Fruit fly (Drosophila melanogaster): Measurements from ENCODE around the gene Polr1B.

- no peak for TF ChIP-seq pad (GFP tag; optimal IDR thresholded peaks at IDR 0.05)
- no peak for TF ChIP-seq CG7101 (tag; optimal IDR thresholded peaks at IDR 0.05)
- no peak for TF ChIP-seq bab1 (GFP tag; optimal IDR thresholded peaks at IDR 0.05)
- no peak for TF ChIP-seq kay (GFP tag; ENCODE audit: borderline replicate concordance)
- no peak for TF ChIP-seq Hr96 (GFP tag; optimal IDR thresholded peaks at IDR 0.05)
- TF ChIP-seq CG14711 (tag; optimal IDR thresholded peaks at IDR 0.05): no peak
- no peak for TF ChIP-seq CG7045 (GFP tag; optimal IDR thresholded peaks at IDR 0.05)
- TF ChIP-seq CG5204 (GFP tag; optimal IDR thresholded peaks at IDR 0.05): no peak
- TF ChIP-seq CG11617 (GFP tag; optimal IDR thresholded peaks at IDR 0.05): no peak
- no peak for TF ChIP-seq tj (GFP tag; optimal IDR thresholded peaks at IDR 0.05)
- no peak for TF ChIP-seq Crg-1 (GFP tag; optimal IDR thresholded peaks at IDR 0.05)
Observed at dm6 chr2L:413894-414293, 9.8 kb downstream of the Polr1B start.

All from whole organism, adult.